Fruit fly (Drosophila melanogaster) whole organism, embryonic: ENCODE measurements around the gene NitFhit.

Experiments
- Adf1 ChIP-seq: fragments of 200-800 bp; sonication (Bioruptor generic); IDR thresholded peaks from 2 replicates; pipeline ENCODE4 v1.3.6; 2022; ENCODE audit warnings: missing biosample characterization, missing genetic modification characterization
- BtbVII ChIP-seq: fragments of 200-800 bp; sonication (Bioruptor generic); optimal IDR thresholded peaks from 3 replicates; lab custom pipeline; 2017; ENCODE audit warnings: missing biosample characterization, mild to moderate bottlenecking, missing genetic modification characterization
- CG10543 ChIP-seq: fragments of 200-800 bp; sonication (Bioruptor generic); optimal IDR thresholded peaks from 3 replicates; lab custom pipeline; 2017; ENCODE audit warnings: missing biosample characterization, mild to moderate bottlenecking, missing genetic modification characterization, moderate library complexity
- CG11723 ChIP-seq: fragments of 200-800 bp; sonication (Bioruptor generic); optimal IDR thresholded peaks from 2 replicates; lab custom pipeline; 2017; ENCODE audit warnings: missing biosample characterization, mild to moderate bottlenecking, missing genetic modification characterization
- CG14667 ChIP-seq: fragments of 200-800 bp; sonication (Bioruptor generic); IDR thresholded peaks from 2 replicates; pipeline ENCODE4 v1.3.6; 2022; ENCODE audit warnings: missing biosample characterization, missing genetic modification characterization
- CG15011 ChIP-seq: fragments of 200-800 bp; sonication (Bioruptor generic); optimal IDR thresholded peaks from 3 replicates; lab custom pipeline; 2018; ENCODE audit warnings: missing biosample characterization, mild to moderate bottlenecking, missing genetic modification characterization
- CG15514 ChIP-seq: fragments of 200-800 bp; sonication (Bioruptor generic); optimal IDR thresholded peaks from 3 replicates; lab custom pipeline; 2017; ENCODE audit warnings: missing biosample characterization, missing genetic modification characterization, mild to moderate bottlenecking, moderate library complexity, missing genetic modification reagents
- CG18476 ChIP-seq: fragments of 200-800 bp; sonication (Bioruptor generic); optimal IDR thresholded peaks from 2 replicates; lab custom pipeline; 2016; ENCODE audit warnings: missing biosample characterization, mild to moderate bottlenecking, missing genetic modification characterization
- CG18619 ChIP-seq: fragments of 200-800 bp; sonication (Bioruptor generic); optimal IDR thresholded peaks from 3 replicates; lab custom pipeline; 2017; ENCODE audit warnings: missing biosample characterization, mild to moderate bottlenecking, missing genetic modification characterization
- CG2202 ChIP-seq: fragments of 200-800 bp; sonication (Bioruptor generic); optimal IDR thresholded peaks from 2 replicates; lab custom pipeline; 2018; ENCODE audit warnings: missing biosample characterization, mild to moderate bottlenecking, missing genetic modification characterization
- CG31365 ChIP-seq: fragments of 200-800 bp; sonication (Bioruptor generic); optimal IDR thresholded peaks from 2 replicates; lab custom pipeline; 2018; ENCODE audit warnings: missing biosample characterization, mild to moderate bottlenecking, missing genetic modification characterization
- CG3163 ChIP-seq: fragments of 200-800 bp; sonication (Bioruptor generic); optimal IDR thresholded peaks from 3 replicates; lab custom pipeline; 2016; ENCODE audit warnings: missing biosample characterization, missing genetic modification characterization
- CG3281 ChIP-seq: fragments of 200-800 bp; sonication (Bioruptor generic); optimal IDR thresholded peaks from 3 replicates; lab custom pipeline; 2017; ENCODE audit warnings: missing biosample characterization, mild to moderate bottlenecking, missing genetic modification characterization
- CG4282 ChIP-seq: fragments of 200-800 bp; sonication (Bioruptor generic); optimal IDR thresholded peaks from 2 replicates; lab custom pipeline; 2016; ENCODE audit warnings: missing biosample characterization, missing genetic modification characterization
- CG4730 ChIP-seq: fragments of 200-800 bp; sonication (Bioruptor generic); IDR thresholded peaks from 2 replicates; pipeline ENCODE4 v1.3.6; 2022; ENCODE audit warnings: missing biosample characterization, missing genetic modification characterization
- CG6791 ChIP-seq: fragments of 200-800 bp; sonication (Bioruptor generic); IDR thresholded peaks from 3 replicates; pipeline ENCODE4 v1.3.6; 2022; ENCODE audit warnings: missing biosample characterization, missing genetic modification characterization; ENCODE audit not compliant: partially characterized antibody
- CG6813 ChIP-seq: fragments of 200-800 bp; sonication (Bioruptor generic); optimal IDR thresholded peaks from 2 replicates; lab custom pipeline; 2017; ENCODE audit warnings: missing biosample characterization, missing genetic modification characterization, mild to moderate bottlenecking, moderate library complexity, missing genetic modification reagents
- CG6854 ChIP-seq: fragments of 200-800 bp; sonication (Bioruptor generic); optimal IDR thresholded peaks from 3 replicates; lab custom pipeline; 2017; ENCODE audit warnings: missing biosample characterization, mild to moderate bottlenecking, missing genetic modification characterization
- CG7372 ChIP-seq: fragments of 200-800 bp; sonication (Bioruptor generic); IDR thresholded peaks from 2 replicates; pipeline ENCODE4 v1.3.6; 2022; ENCODE audit warnings: missing biosample characterization, missing genetic modification characterization
- CoRest ChIP-seq: fragments of 200-800 bp; sonication (Bioruptor generic); optimal IDR thresholded peaks from 3 replicates; lab custom pipeline; 2018; ENCODE audit warnings: missing biosample characterization, mild to moderate bottlenecking, missing genetic modification characterization, moderate library complexity
- D19A ChIP-seq: fragments of 200-800 bp; optimal IDR thresholded peaks from 3 replicates; lab custom pipeline; 2019; ENCODE audit warnings: missing biosample characterization, mild to moderate bottlenecking, missing genetic modification characterization, moderate library complexity
- D19B ChIP-seq: fragments of 200-800 bp; sonication (Bioruptor generic); optimal IDR thresholded peaks from 2 replicates; lab custom pipeline; 2017; ENCODE audit warnings: missing biosample characterization, mild to moderate bottlenecking, missing genetic modification characterization
- Dip3 ChIP-seq: fragments of 200-800 bp; sonication (Bioruptor generic); optimal IDR thresholded peaks from 3 replicates; lab custom pipeline; 2016; ENCODE audit warnings: missing biosample characterization, missing genetic modification characterization
- Ets65A ChIP-seq: fragments of 200-800 bp; sonication (Bioruptor generic); peaks from one replicate; lab custom pipeline; 2016; ENCODE audit warnings: missing biosample characterization, missing genetic modification characterization
- HmgZ ChIP-seq: fragments of 200-800 bp; sonication (Bioruptor generic); optimal IDR thresholded peaks from 2 replicates; lab custom pipeline; 2018; ENCODE audit warnings: missing biosample characterization, mild to moderate bottlenecking, missing genetic modification characterization
- Hmx ChIP-seq: fragments of 200-800 bp; sonication (Bioruptor generic); optimal IDR thresholded peaks from 2 replicates; lab custom pipeline; 2016; ENCODE audit warnings: missing biosample characterization, missing genetic modification characterization
- NC2β ChIP-seq: fragments of 200-800 bp; sonication (Bioruptor generic); optimal IDR thresholded peaks from 2 replicates; lab custom pipeline; 2016; ENCODE audit warnings: missing biosample characterization, missing genetic modification characterization
- Nf-YB ChIP-seq: fragments of 200-800 bp; sonication (Bioruptor generic); optimal IDR thresholded peaks from 3 replicates; lab custom pipeline; 2019; ENCODE audit warnings: missing biosample characterization, mild to moderate bottlenecking, missing genetic modification characterization, moderate library complexity
- Six4 ChIP-seq: fragments of 200-800 bp; sonication (Bioruptor generic); optimal IDR thresholded peaks from 2 replicates; lab custom pipeline; 2016; ENCODE audit warnings: missing biosample characterization, missing genetic modification characterization
- Spps ChIP-seq: fragments of 200-800 bp; sonication (Bioruptor generic); optimal IDR thresholded peaks from 2 replicates; lab custom pipeline; 2018; ENCODE audit warnings: missing biosample characterization, mild to moderate bottlenecking, missing genetic modification characterization
- Sry-δ ChIP-seq: fragments of 200-800 bp; sonication (Bioruptor generic); optimal IDR thresholded peaks from 2 replicates; lab custom pipeline; 2016; ENCODE audit warnings: missing biosample characterization, missing genetic modification characterization
- TFAM ChIP-seq: fragments of 200-800 bp; sonication (Bioruptor generic); optimal IDR thresholded peaks from 2 replicates; lab custom pipeline; 2017; ENCODE audit warnings: missing biosample characterization, missing genetic modification characterization, inconsistent platforms
- Usf ChIP-seq: fragments of 200-800 bp; sonication (Bioruptor generic); optimal IDR thresholded peaks from 2 replicates; lab custom pipeline; 2017; ENCODE audit warnings: missing genotype, missing biosample characterization, missing genetic modification characterization
- al ChIP-seq: fragments of 200-800 bp; sonication (Bioruptor generic); IDR thresholded peaks from 2 replicates; pipeline ENCODE4 v1.3.6; 2022; ENCODE audit warnings: missing biosample characterization, missing genetic modification characterization
- cad ChIP-seq: fragments of >200 bp; optimal IDR thresholded peaks from 2 replicates; lab custom pipeline; 2017; ENCODE audit warnings: missing biosample characterization, missing genetic modification characterization
- chif ChIP-seq, 2 experiments: fragments of 200-800 bp; sonication (Bioruptor generic); optimal IDR thresholded peaks; 3 replicates each; lab custom pipeline; 2016; ENCODE audit warnings: missing biosample characterization in 2 of 2, missing genetic modification characterization in 2 of 2
- chn ChIP-seq: fragments of 200-800 bp; sonication (Bioruptor generic); optimal IDR thresholded peaks from 2 replicates; lab custom pipeline; 2016; ENCODE audit warnings: missing biosample characterization, missing genetic modification characterization
- ci ChIP-seq: fragments of 200-800 bp; sonication (Bioruptor generic); IDR thresholded peaks from 3 replicates; pipeline ENCODE4 v1.3.6; 2022; ENCODE audit warnings: missing biosample characterization, missing genetic modification characterization
- cwo ChIP-seq: fragments of 200-800 bp; sonication (Bioruptor generic); optimal IDR thresholded peaks from 3 replicates; lab custom pipeline; 2017; ENCODE audit warnings: missing biosample characterization, missing genetic modification characterization, mild to moderate bottlenecking, moderate library complexity, missing genetic modification reagents
- dmrt11E ChIP-seq: fragments of 200-800 bp; sonication (Bioruptor generic); optimal IDR thresholded peaks from 3 replicates; lab custom pipeline; 2018; ENCODE audit warnings: missing biosample characterization, mild to moderate bottlenecking, missing genetic modification characterization, moderate library complexity
- fd3F ChIP-seq: fragments of 200-800 bp; sonication (Bioruptor generic); optimal IDR thresholded peaks from 2 replicates; lab custom pipeline; 2018; ENCODE audit warnings: missing biosample characterization, mild to moderate bottlenecking, missing genetic modification characterization, moderate library complexity
- grn ChIP-seq: fragments of 200-800 bp; sonication (Bioruptor generic); optimal IDR thresholded peaks from 3 replicates; lab custom pipeline; 2017; ENCODE audit warnings: missing biosample characterization, missing genetic modification characterization
- gt ChIP-seq: fragments of 200-800 bp; sonication (Bioruptor generic); IDR thresholded peaks from 2 replicates; pipeline ENCODE4 v1.3.6; 2022; ENCODE audit warnings: missing biosample characterization, missing genetic modification characterization
- hkb ChIP-seq, 2 experiments: fragments of 200-800 bp in 1 of 2; fragments of >200 bp in 1 of 2; sonication (Bioruptor generic) in 1 of 2; IDR thresholded peaks in 1 of 2; optimal IDR thresholded peaks in 1 of 2; 2 replicates each; pipeline versions ENCODE4 v1.3.6 to Lab custom; 2017 to 2022; ENCODE audit warnings: missing biosample characterization in 1 of 2, missing genetic modification characterization in 1 of 2
- p53 ChIP-seq: fragments of 200-800 bp; sonication (Bioruptor generic); optimal IDR thresholded peaks from 2 replicates; lab custom pipeline; 2016; ENCODE audit warnings: missing biosample characterization, missing genetic modification characterization
- pros ChIP-seq: fragments of 200-800 bp; sonication (Bioruptor generic); optimal IDR thresholded peaks from 3 replicates; lab custom pipeline; 2019; ENCODE audit warnings: missing biosample characterization, mild to moderate bottlenecking, missing genetic modification characterization, moderate library complexity
- slou ChIP-seq: fragments of 200-800 bp; sonication (Bioruptor generic); optimal IDR thresholded peaks from 3 replicates; lab custom pipeline; 2016; ENCODE audit warnings: missing biosample characterization, missing genetic modification characterization
- so ChIP-seq: fragments of 200-800 bp; sonication (Bioruptor generic); IDR thresholded peaks from 3 replicates; pipeline ENCODE4 v1.3.6; 2022; ENCODE audit warnings: missing biosample characterization, missing genetic modification characterization
- sug ChIP-seq: fragments of 200-800 bp; optimal IDR thresholded peaks from 2 replicates; lab custom pipeline; 2019; ENCODE audit warnings: missing biosample characterization, mild to moderate bottlenecking, missing genetic modification characterization, moderate library complexity
- tin ChIP-seq: fragments of 200-800 bp; sonication (Bioruptor generic); optimal IDR thresholded peaks from 3 replicates; lab custom pipeline; 2016; ENCODE audit warnings: missing biosample characterization, missing genetic modification characterization
- wdn ChIP-seq: fragments of 200-800 bp; sonication (Bioruptor generic); IDR thresholded peaks from 2 replicates; pipeline ENCODE4 v1.3.6; 2022; ENCODE audit warnings: missing biosample characterization, missing genetic modification characterization

NitFhit gene

dm6 chr3L:246644-247199 lies 43.2 kb downstream of the NitFhit start (continued):
- TF ChIP-seq hkb (optimal IDR thresholded peaks at IDR 0.05; lab: Kevin White, UChicago) (no peak), hkb (GFP tag; IDR thresholded peaks at IDR 0.05; lab: Robert Waterston, UW) (peak; percentile 13; the same call in 1 of the 2 replicates), p53 (GFP tag; lab: Kevin White, UChicago) (peak; percentile 17), Adf1 (peak; percentile 35; the same call in 1 of the 2 replicates), slou (GFP tag; lab: Kevin White, UChicago) (no peak), CG18476 (GFP tag; lab: Kevin White, UChicago) (no peak), Six4 (GFP tag; lab: Kevin White, UChicago) (no peak), D19A (tag; lab: Kevin White, UChicago) (no peak), HmgZ (tag; lab: Kevin White, UChicago) (peak; percentile 87), pros (GFP tag; lab: Kevin White, UChicago) (no peak), sug (tag; lab: Kevin White, UChicago) (no peak), grn (GFP tag; lab: Kevin White, UChicago) (no peak), CG6854 (no peak), TFAM (GFP tag; lab: Kevin White, UChicago) (no peak), CG4730 (GFP tag; lab: Robert Waterston, UW) (no peak), CG6791 (peak; percentile 83), CG31365 (no peak), Spps (no peak), CG6813 (GFP tag; lab: Kevin White, UChicago) (no peak), chif (GFP tag; optimal IDR thresholded peaks at IDR 0.05; lab: Kevin White, UChicago) (peak; percentile 48 to 54), CG7372 (no peak), D19B (no peak), Sry-δ (GFP tag; lab: Kevin White, UChicago) (peak; percentile 77), Usf (no peak), CG4282 (GFP tag; lab: Kevin White, UChicago) (no peak), ci (peak; percentile 84), CG15514 (GFP tag; lab: Kevin White, UChicago) (peak; percentile 76), CG3163 (GFP tag; lab: Kevin White, UChicago) (no peak), CG3281 (GFP tag; lab: Kevin White, UChicago) (peak; percentile 31), Dip3 (peak; percentile 34), al (GFP tag; lab: Robert Waterston, UW) (no peak), Nf-YB (GFP tag; lab: Kevin White, UChicago) (peak; percentile 98), Ets65A (GFP tag; lab: Kevin White, UChicago) (peak; percentile 96), CG15011 (GFP tag; lab: Kevin White, UChicago) (no peak), CG2202 (tag; lab: Kevin White, UChicago) (no peak), gt (no peak), BtbVII (GFP tag; lab: Kevin White, UChicago) (no peak), dmrt11E (tag; lab: Kevin White, UChicago) (peak; percentile 23), so (GFP tag; lab: Robert Waterston, UW) (no peak), CG14667 (no peak), chn (GFP tag; lab: Kevin White, UChicago) (peak; percentile 18), cwo (GFP tag; lab: Kevin White, UChicago) (no peak), CG10543 (no peak), Hmx (GFP tag; lab: Kevin White, UChicago) (no peak), CG18619 (GFP tag; lab: Kevin White, UChicago) (no peak), wdn (GFP tag; lab: Robert Waterston, UW) (no peak), tin (GFP tag; lab: Kevin White, UChicago) (peak; percentile 50), CoRest (no peak), CG11723 (GFP tag; lab: Kevin White, UChicago) (no peak), fd3F (GFP tag; lab: Kevin White, UChicago) (no peak), cad (no peak), NC2β (GFP tag; lab: Kevin White, UChicago) (peak; percentile 68)
